Fruit fly (Drosophila melanogaster) whole organism, embryonic: Measurements from ENCODE around the gene IFT52.
A peak's percentile ranks its signal among the peaks of the same experiment; 100 is the strongest.

Source experiments
- Atf6 ChIP-seq: fragments of 200-800 bp; sonication (Bioruptor generic); IDR thresholded peaks from 2 replicates; pipeline ENCODE4 v1.3.6; 2022; ENCODE audit warnings: missing biosample characterization, missing genetic modification characterization
- CG10147 ChIP-seq: fragments of 200-800 bp; sonication (Bioruptor generic); optimal IDR thresholded peaks from 2 replicates; lab custom pipeline; 2019; ENCODE audit warnings: missing biosample characterization, mild to moderate bottlenecking, missing genetic modification characterization, moderate library complexity
- CG10274 ChIP-seq: fragments of 200-800 bp; sonication (Bioruptor generic); optimal IDR thresholded peaks from 3 replicates; lab custom pipeline; 2017; ENCODE audit warnings: missing biosample characterization, mild to moderate bottlenecking, missing genetic modification characterization
- CG10543 ChIP-seq: fragments of 200-800 bp; sonication (Bioruptor generic); optimal IDR thresholded peaks from 3 replicates; lab custom pipeline; 2017; ENCODE audit warnings: missing biosample characterization, mild to moderate bottlenecking, missing genetic modification characterization, moderate library complexity
- CG10979 ChIP-seq: fragments of 200-800 bp; sonication (Bioruptor generic); optimal IDR thresholded peaks from 2 replicates; lab custom pipeline; 2018; ENCODE audit warnings: missing biosample characterization, mild to moderate bottlenecking, missing genetic modification characterization, moderate library complexity
- CG12299 ChIP-seq: fragments of 200-800 bp; sonication (Bioruptor generic); optimal IDR thresholded peaks from 2 replicates; lab custom pipeline; 2018; ENCODE audit warnings: missing biosample characterization, mild to moderate bottlenecking, missing genetic modification characterization
- CG12744 ChIP-seq: fragments of 200-800 bp; sonication (Bioruptor generic); optimal IDR thresholded peaks from 2 replicates; lab custom pipeline; 2016; ENCODE audit warnings: missing biosample characterization, missing genetic modification characterization
- CG14965 ChIP-seq: fragments of 200-800 bp; sonication (Bioruptor generic); optimal IDR thresholded peaks from 2 replicates; lab custom pipeline; 2016; ENCODE audit warnings: missing biosample characterization, missing genetic modification characterization, borderline replicate concordance
- CG15011 ChIP-seq: fragments of 200-800 bp; sonication (Bioruptor generic); optimal IDR thresholded peaks from 3 replicates; lab custom pipeline; 2018; ENCODE audit warnings: missing biosample characterization, mild to moderate bottlenecking, missing genetic modification characterization
- CG15514 ChIP-seq: fragments of 200-800 bp; sonication (Bioruptor generic); optimal IDR thresholded peaks from 3 replicates; lab custom pipeline; 2017; ENCODE audit warnings: missing biosample characterization, missing genetic modification characterization, mild to moderate bottlenecking, moderate library complexity, missing genetic modification reagents
- CG17359 ChIP-seq: fragments of 200-800 bp; sonication (Bioruptor generic); optimal IDR thresholded peaks from 3 replicates; lab custom pipeline; 2018; ENCODE audit warnings: missing biosample characterization, mild to moderate bottlenecking, missing genetic modification characterization, moderate library complexity
- CG18764 ChIP-seq: fragments of 200-800 bp; sonication (Bioruptor generic); optimal IDR thresholded peaks from 3 replicates; lab custom pipeline; 2016; ENCODE audit warnings: missing biosample characterization, missing genetic modification characterization
- CG30403 ChIP-seq: fragments of 200-800 bp; sonication (Bioruptor generic); optimal IDR thresholded peaks from 3 replicates; lab custom pipeline; 2016; ENCODE audit warnings: missing biosample characterization, missing genetic modification characterization
- CG3163 ChIP-seq: fragments of 200-800 bp; sonication (Bioruptor generic); optimal IDR thresholded peaks from 3 replicates; lab custom pipeline; 2016; ENCODE audit warnings: missing biosample characterization, missing genetic modification characterization
- CG32532 ChIP-seq: fragments of 200-800 bp; sonication (Bioruptor generic); IDR thresholded peaks from 2 replicates; pipeline ENCODE4 v1.3.6; 2022; ENCODE audit warnings: missing biosample characterization, missing genetic modification characterization
- CG4730 ChIP-seq: fragments of 200-800 bp; sonication (Bioruptor generic); IDR thresholded peaks from 2 replicates; pipeline ENCODE4 v1.3.6; 2022; ENCODE audit warnings: missing biosample characterization, missing genetic modification characterization
- CG8290 ChIP-seq, 3 experiments: fragments of 200-800 bp; sonication (Bioruptor generic); optimal IDR thresholded peaks; 2 replicates each; lab custom pipeline; 2016 to 2019; ENCODE audit warnings: missing biosample characterization in 3 of 3, missing genetic modification characterization in 3 of 3, mild to moderate bottlenecking in 2 of 3, moderate library complexity in 1 of 3
- CG8765 ChIP-seq: fragments of 200-800 bp; sonication (Bioruptor generic); IDR thresholded peaks from 2 replicates; pipeline ENCODE4 v1.3.6; 2022; ENCODE audit warnings: missing biosample characterization, missing genetic modification characterization
- CG9876 ChIP-seq: fragments of 200-800 bp; sonication (Bioruptor generic); optimal IDR thresholded peaks from 2 replicates; lab custom pipeline; 2016; ENCODE audit warnings: missing biosample characterization, missing genetic modification characterization
- CHES-1-like ChIP-seq: fragments of 200-800 bp; sonication (Bioruptor generic); optimal IDR thresholded peaks from 2 replicates; lab custom pipeline; 2016; ENCODE audit warnings: missing biosample characterization, missing genetic modification characterization
- Dbx ChIP-seq: fragments of 200-800 bp; sonication (Bioruptor generic); IDR thresholded peaks from 3 replicates; pipeline ENCODE4 v1.3.6; 2022; ENCODE audit warnings: missing biosample characterization, missing genetic modification characterization
- E2f1 ChIP-seq: fragments of 200-800 bp; sonication (Bioruptor generic); IDR thresholded peaks from 2 replicates; pipeline ENCODE4 v1.3.6; 2022; ENCODE audit warnings: missing biosample characterization, missing genetic modification characterization
- Elba2 ChIP-seq: fragments of 200-800 bp; sonication (Bioruptor generic); optimal IDR thresholded peaks from 3 replicates; lab custom pipeline; 2016; ENCODE audit warnings: missing biosample characterization, missing genetic modification characterization
- GATAe ChIP-seq: fragments of 200-800 bp; sonication (Bioruptor generic); conservative IDR thresholded peaks from 2 replicates; pipeline ENCODE4 v1.3.6; 2022; ENCODE audit warnings: missing biosample characterization, missing genetic modification characterization
- Optix ChIP-seq: fragments of 200-800 bp; sonication (Bioruptor generic); IDR thresholded peaks from 3 replicates; pipeline ENCODE4 v1.3.6; 2022; ENCODE audit warnings: missing biosample characterization, missing genetic modification characterization
- PHDP ChIP-seq: fragments of 200-800 bp; sonication (Bioruptor generic); optimal IDR thresholded peaks from 3 replicates; lab custom pipeline; 2018; ENCODE audit warnings: missing biosample characterization, mild to moderate bottlenecking, missing genetic modification characterization, moderate library complexity
- Six4 ChIP-seq: fragments of 200-800 bp; sonication (Bioruptor generic); optimal IDR thresholded peaks from 2 replicates; lab custom pipeline; 2016; ENCODE audit warnings: missing biosample characterization, missing genetic modification characterization
- Taf1 ChIP-seq: fragments of 200-800 bp; sonication (Bioruptor generic); IDR thresholded peaks from 2 replicates; pipeline ENCODE4 v1.3.6; 2022; ENCODE audit warnings: missing biosample characterization, missing genetic modification characterization
- Xbp1 ChIP-seq: fragments of 200-800 bp; sonication (Bioruptor generic); optimal IDR thresholded peaks from 3 replicates; lab custom pipeline; 2016; ENCODE audit warnings: missing biosample characterization, mild to moderate bottlenecking, missing genetic modification characterization
- crp ChIP-seq, 2 experiments: fragments of 200-800 bp; sonication (Bioruptor generic); optimal IDR thresholded peaks; 2 replicates in 1 of 2; 3 replicates in 1 of 2; lab custom pipeline; 2017; ENCODE audit warnings: missing biosample characterization in 2 of 2, missing genetic modification characterization in 2 of 2, mild to moderate bottlenecking in 1 of 2, moderate library complexity in 1 of 2
- dan ChIP-seq: fragments of 200-800 bp; sonication (Bioruptor generic); IDR thresholded peaks from 2 replicates; pipeline ENCODE4 v1.3.6; 2022; ENCODE audit warnings: missing biosample characterization, missing genetic modification characterization
- dm ChIP-seq: fragments of 200-800 bp; sonication (Bioruptor generic); optimal IDR thresholded peaks from 3 replicates; lab custom pipeline; 2016; ENCODE audit warnings: missing biosample characterization, missing genetic modification characterization
- fd102C ChIP-seq: fragments of 200-800 bp; sonication (Bioruptor generic); optimal IDR thresholded peaks from 2 replicates; lab custom pipeline; 2018; ENCODE audit warnings: missing biosample characterization, mild to moderate bottlenecking, missing genetic modification characterization, moderate library complexity
- gfzf ChIP-seq: fragments of 200-800 bp; sonication (Bioruptor generic); optimal IDR thresholded peaks from 2 replicates; lab custom pipeline; 2016; ENCODE audit warnings: missing biosample characterization, mild to moderate bottlenecking, missing genetic modification characterization, moderate library complexity
- grau ChIP-seq: fragments of 200-800 bp; optimal IDR thresholded peaks from 3 replicates; lab custom pipeline; 2019; ENCODE audit warnings: missing biosample characterization, mild to moderate bottlenecking, missing genetic modification characterization, moderate library complexity
- hb ChIP-seq: fragments of 200-800 bp; sonication (Bioruptor generic); IDR thresholded peaks from 3 replicates; pipeline ENCODE4 v1.3.6; 2022; ENCODE audit warnings: missing biosample characterization, missing genetic modification characterization; ENCODE audit not compliant: partially characterized antibody
- kay ChIP-seq: fragments of 200-800 bp; sonication (Bioruptor generic); optimal IDR thresholded peaks from 2 replicates; lab custom pipeline; 2016; ENCODE audit warnings: missing biosample characterization, missing genetic modification characterization
- knrl ChIP-seq: fragments of 200-800 bp; sonication (Bioruptor generic); IDR thresholded peaks from 3 replicates; pipeline ENCODE4 v1.3.6; 2022; ENCODE audit warnings: missing biosample characterization, missing genetic modification characterization; ENCODE audit not compliant: partially characterized antibody
- pita ChIP-seq: fragments of 200-800 bp; sonication (Bioruptor generic); optimal IDR thresholded peaks from 2 replicates; lab custom pipeline; 2017; ENCODE audit warnings: missing biosample characterization, mild to moderate bottlenecking, missing genetic modification characterization
- pros ChIP-seq: fragments of 200-800 bp; sonication (Bioruptor generic); optimal IDR thresholded peaks from 3 replicates; lab custom pipeline; 2019; ENCODE audit warnings: missing biosample characterization, mild to moderate bottlenecking, missing genetic modification characterization, moderate library complexity
- repo ChIP-seq: fragments of 200-800 bp; sonication (Bioruptor generic); optimal IDR thresholded peaks from 2 replicates; lab custom pipeline; 2016; ENCODE audit warnings: missing biosample characterization, missing genetic modification characterization
- row ChIP-seq: fragments of 200-800 bp; sonication (Bioruptor generic); IDR thresholded peaks from 3 replicates; pipeline ENCODE4 v1.3.6; 2022; ENCODE audit warnings: missing biosample characterization, missing genetic modification characterization
- schlank ChIP-seq: fragments of 200-800 bp; sonication (Bioruptor generic); optimal IDR thresholded peaks from 2 replicates; lab custom pipeline; 2018; ENCODE audit warnings: missing biosample characterization, mild to moderate bottlenecking, missing genetic modification characterization
- sisA ChIP-seq: fragments of 200-800 bp; sonication (Bioruptor generic); IDR thresholded peaks from 2 replicates; pipeline ENCODE4 v1.3.6; 2022; ENCODE audit warnings: missing biosample characterization, missing genetic modification characterization
- slbo ChIP-seq: fragments of 200-800 bp; sonication (Bioruptor generic); IDR thresholded peaks from 2 replicates; pipeline ENCODE4 v1.3.6; 2022; ENCODE audit warnings: missing biosample characterization, missing genetic modification characterization
- so ChIP-seq: fragments of 200-800 bp; sonication (Bioruptor generic); IDR thresholded peaks from 3 replicates; pipeline ENCODE4 v1.3.6; 2022; ENCODE audit warnings: missing biosample characterization, missing genetic modification characterization
- stwl ChIP-seq: fragments of 200-800 bp; sonication (Bioruptor generic); optimal IDR thresholded peaks from 3 replicates; lab custom pipeline; 2018; ENCODE audit warnings: missing biosample characterization, mild to moderate bottlenecking, missing genetic modification characterization, moderate library complexity
- sug ChIP-seq: fragments of 200-800 bp; optimal IDR thresholded peaks from 2 replicates; lab custom pipeline; 2019; ENCODE audit warnings: missing biosample characterization, mild to moderate bottlenecking, missing genetic modification characterization, moderate library complexity
- tll ChIP-seq, 2 experiments: fragments of 200-800 bp in 1 of 2; fragments of >200 bp in 1 of 2; sonication (Bioruptor generic) in 1 of 2; optimal IDR thresholded peaks; 2 replicates each; lab custom pipeline; 2017 to 2019; ENCODE audit warnings: missing biosample characterization in 2 of 2, missing genetic modification characterization in 2 of 2, mild to moderate bottlenecking in 1 of 2, moderate library complexity in 1 of 2
- usp ChIP-seq: fragments of >200 bp; optimal IDR thresholded peaks from 2 replicates; lab custom pipeline; 2017; ENCODE audit warnings: missing biosample characterization, missing genetic modification characterization

IFT52 gene

dm6 chr2L:6553041-6553796 lies 4.1 kb downstream of the IFT52 start (continued):
- TF ChIP-seq pros (peak; percentile 31), so (GFP tag; lab: Robert Waterston, UW) (0 out of 3 replicates have a peak, but pooled peaks have one; percentile 15), usp (GFP tag; lab: Kevin White, UChicago) (no peak), Optix (GFP tag; lab: Robert Waterston, UW) (no peak), grau (tag; lab: Kevin White, UChicago) (no peak), CG30403 (GFP tag; lab: Kevin White, UChicago) (no peak), Xbp1 (GFP tag; lab: Kevin White, UChicago) (no peak), stwl (tag; lab: Kevin White, UChicago) (no peak), pita (GFP tag; lab: Kevin White, UChicago) (no peak), CG10543 (GFP tag; lab: Kevin White, UChicago) (peak; percentile 17), CG4730 (GFP tag; lab: Robert Waterston, UW) (no peak), CG12299 (tag; lab: Kevin White, UChicago) (no peak), slbo (GFP tag; lab: Robert Waterston, UW) (no peak), dan (no peak), CG32532 (GFP tag; lab: Robert Waterston, UW) (no peak), GATAe (GFP tag; lab: Robert Waterston, UW) (no peak), CG9876 (GFP tag; lab: Kevin White, UChicago) (no peak), CG8765 (GFP tag; lab: Robert Waterston, UW) (no peak), Taf1 (GFP tag; lab: Robert Waterston, UW) (no peak), Dbx (GFP tag; lab: Robert Waterston, UW) (no peak), CG17359 (tag; lab: Kevin White, UChicago) (no peak), Atf6 (no peak), knrl (GFP tag; lab: Robert Waterston, UW) (no peak), CG18764 (GFP tag; lab: Kevin White, UChicago) (no peak), dm (GFP tag; lab: Kevin White, UChicago) (no peak), sug (tag; lab: Kevin White, UChicago) (no peak), sisA (GFP tag; lab: Robert Waterston, UW) (no peak), fd102C (GFP tag; lab: Kevin White, UChicago) (no peak), PHDP (tag; lab: Kevin White, UChicago) (no peak), gfzf (GFP tag; lab: Kevin White, UChicago) (no peak), tll (GFP tag; optimal IDR thresholded peaks at IDR 0.05; lab: Kevin White, UChicago) (no peak), hb (GFP tag; lab: Robert Waterston, UW) (no peak), CG3163 (GFP tag; lab: Kevin White, UChicago) (no peak), CG15514 (GFP tag; lab: Kevin White, UChicago) (no peak), crp (GFP tag; optimal IDR thresholded peaks at IDR 0.05; lab: Kevin White, UChicago) (no peak), CG12744 (GFP tag; lab: Kevin White, UChicago) (no peak), CG8290 (GFP tag; optimal IDR thresholded peaks at IDR 0.05; lab: Kevin White, UChicago) (no peak), CG8290 (tag; optimal IDR thresholded peaks at IDR 0.05; lab: Kevin White, UChicago) (no peak), repo (no peak), CG10979 (peak; percentile 25), kay (GFP tag; lab: Kevin White, UChicago) (no peak), Six4 (GFP tag; lab: Kevin White, UChicago) (no peak), Elba2 (GFP tag; lab: Kevin White, UChicago) (no peak), CHES-1-like (GFP tag; lab: Kevin White, UChicago) (no peak), row (GFP tag; lab: Robert Waterston, UW) (peak; percentile 78), CG14965 (no peak), E2f1 (GFP tag; lab: Robert Waterston, UW) (no peak), CG10147 (no peak), CG15011 (GFP tag; lab: Kevin White, UChicago) (no peak), CG10274 (no peak), schlank (no peak)
